Worm (Caenorhabditis elegans) whole organism, young adult: ENCODE data around the gene T19C4.24.
A peak's percentile ranks its signal among the peaks of the same experiment; 100 is the strongest.

Experiments used
- B0035.1 ChIP-seq: sonication (generic microtip); optimal IDR thresholded peaks from 2 replicates; lab custom pipeline; 2016; ENCODE audit warnings: missing genetic modification characterization, mild to moderate bottlenecking, missing compliant biosample characterization, missing genotype, missing genetic modification reagents
- B0261.1 ChIP-seq: sonication (generic microtip); optimal IDR thresholded peaks from 2 replicates; lab custom pipeline; 2016; ENCODE audit warnings: mild to moderate bottlenecking, missing genetic modification characterization, moderate library complexity, missing compliant biosample characterization
- D2030.7 ChIP-seq: fragments of 200-800 bp; sonication (Bioruptor generic); IDR thresholded peaks from 2 replicates; pipeline ENCODE4 v1.3.6; 2022; ENCODE audit warnings: missing genetic modification reagents, missing genetic modification characterization, missing compliant biosample characterization
- F33H1.4 ChIP-seq: fragments of 200-800 bp; sonication (Bioruptor generic); IDR thresholded peaks from 2 replicates; pipeline ENCODE4 v1.3.6; 2022; ENCODE audit warnings: missing genetic modification reagents, missing genetic modification characterization, missing compliant biosample characterization
- F39B2.1 ChIP-seq: fragments of 200-800 bp; sonication (Bioruptor generic); IDR thresholded peaks from 2 replicates; pipeline ENCODE4 v1.3.6; 2022; ENCODE audit warnings: missing genetic modification reagents, missing genetic modification characterization, missing compliant biosample characterization
- F49E8.2 ChIP-seq: sonication (generic microtip); optimal IDR thresholded peaks from 3 replicates; lab custom pipeline; 2017; ENCODE audit warnings: missing genetic modification characterization, mild to moderate bottlenecking, missing compliant biosample characterization, antibody characterized with exemption, moderate library complexity; ENCODE audit not compliant: insufficient read depth
- K11D2.4 ChIP-seq: fragments of 200-800 bp; sonication (Bioruptor generic); IDR thresholded peaks from 2 replicates; pipeline ENCODE4 v1.3.6; 2022; ENCODE audit warnings: missing genetic modification reagents, missing genetic modification characterization, missing compliant biosample characterization
- Y53G8AR.9 ChIP-seq: fragments of 200-800 bp; sonication (Bioruptor generic); conservative IDR thresholded peaks from 2 replicates; pipeline ENCODE4 v1.3.6; 2022; ENCODE audit warnings: missing genetic modification reagents, missing genetic modification characterization, missing compliant biosample characterization
- Y56A3A.18 ChIP-seq: fragments of 200-800 bp; sonication (Bioruptor generic); IDR thresholded peaks from 2 replicates; pipeline ENCODE4 v1.3.6; 2022; ENCODE audit warnings: missing genetic modification reagents, missing genetic modification characterization, missing compliant biosample characterization
- Y95B8A.8 ChIP-seq: fragments of 200-800 bp; sonication (Bioruptor generic); IDR thresholded peaks from 2 replicates; pipeline ENCODE4 v1.3.6; 2022; ENCODE audit warnings: missing genetic modification reagents, missing genetic modification characterization, missing compliant biosample characterization
- attf-5 ChIP-seq: fragments of 200-800 bp; sonication (Bioruptor generic); optimal IDR thresholded peaks from 2 replicates; lab custom pipeline; 2018; ENCODE audit warnings: mild to moderate bottlenecking, missing genetic modification characterization, missing compliant biosample characterization
- bed-1 ChIP-seq: fragments of 200-800 bp; sonication (Bioruptor generic); IDR thresholded peaks from 2 replicates; pipeline ENCODE4 v1.3.6; 2022; ENCODE audit warnings: missing genetic modification reagents, missing genetic modification characterization, missing compliant biosample characterization
- cebp-1 ChIP-seq, 2 experiments: fragments of 200-800 bp in 1 of 2; sonication (Bioruptor generic) in 1 of 2; sonication (generic microtip) in 1 of 2; IDR thresholded peaks in 1 of 2; optimal IDR thresholded peaks in 1 of 2; 2 replicates each; pipeline versions ENCODE4 v1.3.6 to Lab custom; 2017 to 2022; ENCODE audit warnings: missing compliant biosample characterization in 2 of 2, missing genetic modification characterization in 2 of 2, mild to moderate bottlenecking in 1 of 2, missing genetic modification reagents in 1 of 2, moderate library complexity in 1 of 2
- ceh-100 ChIP-seq: fragments of 200-800 bp; sonication (Bioruptor generic); IDR thresholded peaks from 2 replicates; pipeline ENCODE4 v1.3.6; 2022; ENCODE audit warnings: missing genetic modification reagents, missing genetic modification characterization, missing compliant biosample characterization
- chd-7 ChIP-seq: sonication (generic microtip); optimal IDR thresholded peaks from 2 replicates; lab custom pipeline; 2016; ENCODE audit warnings: mild to moderate bottlenecking, missing genetic modification characterization, moderate library complexity, missing compliant biosample characterization
- die-1 ChIP-seq: sonication (generic microtip); optimal IDR thresholded peaks from 2 replicates; lab custom pipeline; 2016; ENCODE audit warnings: missing genotype, mild to moderate bottlenecking, missing genetic modification characterization, missing compliant biosample characterization
- dox-1 ChIP-seq: fragments of 200-800 bp; sonication (Bioruptor generic); IDR thresholded peaks from 2 replicates; pipeline ENCODE4 v1.3.6; 2022; ENCODE audit warnings: missing genetic modification reagents, missing genetic modification characterization, missing compliant biosample characterization
- egrh-3 ChIP-seq: fragments of 200-800 bp; sonication (Bioruptor generic); IDR thresholded peaks from 2 replicates; pipeline ENCODE4 v1.3.6; 2022; ENCODE audit warnings: missing genetic modification reagents, missing genetic modification characterization, missing compliant biosample characterization
- him-1 ChIP-seq: sonication (generic microtip); optimal IDR thresholded peaks from 2 replicates; lab custom pipeline; 2016; ENCODE audit warnings: missing genotype, missing genetic modification reagents, missing genetic modification characterization, missing compliant biosample characterization
- hlh-26 ChIP-seq: fragments of 200-800 bp; sonication (Bioruptor generic); conservative IDR thresholded peaks from 2 replicates; pipeline ENCODE4 v1.3.6; 2022; ENCODE audit warnings: missing genetic modification reagents, missing genetic modification characterization, missing compliant biosample characterization
- hmg-1.2 ChIP-seq: fragments of 200-800 bp; sonication (Bioruptor generic); IDR thresholded peaks from 2 replicates; pipeline ENCODE4 v1.3.6; 2022; ENCODE audit warnings: missing genetic modification reagents, missing genetic modification characterization, missing compliant biosample characterization
- hmg-20 ChIP-seq: fragments of 200-800 bp; sonication (Bioruptor generic); IDR thresholded peaks from 2 replicates; pipeline ENCODE4 v1.3.6; 2022; ENCODE audit warnings: missing genetic modification reagents, missing genetic modification characterization, missing compliant biosample characterization
- lin-26 ChIP-seq: fragments of 200-800 bp; sonication (Bioruptor generic); IDR thresholded peaks from 2 replicates; pipeline ENCODE4 v1.3.6; 2022; ENCODE audit warnings: missing genetic modification reagents, missing genetic modification characterization, missing compliant biosample characterization
- lin-40 ChIP-seq: sonication (generic microtip); optimal IDR thresholded peaks from 2 replicates; lab custom pipeline; 2016; ENCODE audit warnings: missing genetic modification characterization, mild to moderate bottlenecking, missing compliant biosample characterization, missing genotype, missing genetic modification reagents
- lin-54 ChIP-seq: fragments of 200-800 bp; sonication (Bioruptor generic); optimal IDR thresholded peaks from 2 replicates; lab custom pipeline; 2018; ENCODE audit warnings: mild to moderate bottlenecking, missing genetic modification characterization, missing compliant biosample characterization
- lsl-1 ChIP-seq: fragments of 200-800 bp; sonication (Bioruptor generic); optimal IDR thresholded peaks from 2 replicates; lab custom pipeline; 2018; ENCODE audit warnings: mild to moderate bottlenecking, missing genetic modification characterization, moderate library complexity, missing compliant biosample characterization
- mcd-1 ChIP-seq: fragments of 200-800 bp; sonication (Bioruptor generic); IDR thresholded peaks from 2 replicates; pipeline ENCODE4 v1.3.6; 2022; ENCODE audit warnings: missing genetic modification reagents, missing genetic modification characterization, missing compliant biosample characterization
- mes-4 ChIP-seq: sonication (generic microtip); optimal IDR thresholded peaks from 2 replicates; lab custom pipeline; 2016; ENCODE audit warnings: missing genotype, missing genetic modification characterization, missing compliant biosample characterization
- nfya-2 ChIP-seq: fragments of 200-800 bp; sonication (Bioruptor generic); IDR thresholded peaks from 2 replicates; pipeline ENCODE4 v1.3.6; 2022; ENCODE audit warnings: missing genetic modification reagents, missing genetic modification characterization, missing compliant biosample characterization
- pbrm-1 ChIP-seq: fragments of 200-800 bp; sonication (Bioruptor generic); IDR thresholded peaks from 2 replicates; pipeline ENCODE4 v1.3.6; 2022; ENCODE audit warnings: missing genetic modification reagents, missing genetic modification characterization, missing compliant biosample characterization
- rcor-1 ChIP-seq: fragments of 200-800 bp; sonication (Bioruptor generic); IDR thresholded peaks from 2 replicates; pipeline ENCODE4 v1.3.6; 2022; ENCODE audit warnings: missing genetic modification reagents, missing genetic modification characterization, missing compliant biosample characterization
- repo-1 ChIP-seq: sonication (generic microtip); optimal IDR thresholded peaks from 2 replicates; lab custom pipeline; 2017; ENCODE audit warnings: mild to moderate bottlenecking, missing genetic modification characterization, missing compliant biosample characterization
- rpc-1 ChIP-seq, 2 experiments: fragments of 150-350 bp in 1 of 2; sonication (generic microtip) in 1 of 2; optimal IDR thresholded peaks; 2 replicates each; lab custom pipeline; 2014 to 2018; ENCODE audit warnings: missing biosample characterization in 1 of 2, missing genetic modification characterization in 1 of 2, missing genetic modification reagents in 1 of 2, missing genotype in 1 of 2
- snpc-1.1 ChIP-seq: sonication (generic microtip); optimal IDR thresholded peaks from 2 replicates; lab custom pipeline; 2017; ENCODE audit warnings: missing genetic modification characterization, mild to moderate bottlenecking, missing compliant biosample characterization, antibody characterized with exemption, moderate library complexity, missing genotype, missing genetic modification reagents; ENCODE audit not compliant: insufficient read depth
- sptf-2 ChIP-seq: fragments of 200-800 bp; sonication (Bioruptor generic); optimal IDR thresholded peaks from 2 replicates; lab custom pipeline; 2018; ENCODE audit warnings: mild to moderate bottlenecking, missing genetic modification characterization, missing compliant biosample characterization
- tbp1 ChIP-seq: fragments of 200-800 bp; sonication (Bioruptor generic); optimal IDR thresholded peaks from 2 replicates; lab custom pipeline; 2018; ENCODE audit warnings: mild to moderate bottlenecking, missing genetic modification characterization, missing compliant biosample characterization
- tlf-1 ChIP-seq: fragments of 200-800 bp; sonication (Bioruptor generic); optimal IDR thresholded peaks from 2 replicates; lab custom pipeline; 2018; ENCODE audit warnings: mild to moderate bottlenecking, missing genetic modification characterization, missing compliant biosample characterization
- unc-62 ChIP-seq: fragments of 150-350 bp; optimal IDR thresholded peaks from 2 replicates; lab custom pipeline; 2014; ENCODE audit warnings: missing biosample characterization, missing genetic modification reagents, missing genetic modification characterization
- xnd-1 ChIP-seq: sonication (generic microtip); optimal IDR thresholded peaks from 2 replicates; lab custom pipeline; 2016; ENCODE audit warnings: missing genotype, missing genetic modification reagents, missing genetic modification characterization, missing compliant biosample characterization
- zfh-2 ChIP-seq: fragments of 200-800 bp; sonication (Bioruptor generic); conservative IDR thresholded peaks from 2 replicates; pipeline ENCODE4 v1.3.6; 2022; ENCODE audit warnings: missing genetic modification reagents, missing genetic modification characterization, missing compliant biosample characterization
- zim-3 ChIP-seq: sonication (generic microtip); optimal IDR thresholded peaks from 2 replicates; lab custom pipeline; 2017; ENCODE audit warnings: mild to moderate bottlenecking, missing genetic modification characterization, moderate library complexity, missing compliant biosample characterization
- ztf-18 ChIP-seq: sonication (generic microtip); optimal IDR thresholded peaks from 2 replicates; lab custom pipeline; 2016; ENCODE audit warnings: missing genotype, mild to moderate bottlenecking, missing genetic modification characterization, missing compliant biosample characterization

The T19C4.24 gene

DNA sequence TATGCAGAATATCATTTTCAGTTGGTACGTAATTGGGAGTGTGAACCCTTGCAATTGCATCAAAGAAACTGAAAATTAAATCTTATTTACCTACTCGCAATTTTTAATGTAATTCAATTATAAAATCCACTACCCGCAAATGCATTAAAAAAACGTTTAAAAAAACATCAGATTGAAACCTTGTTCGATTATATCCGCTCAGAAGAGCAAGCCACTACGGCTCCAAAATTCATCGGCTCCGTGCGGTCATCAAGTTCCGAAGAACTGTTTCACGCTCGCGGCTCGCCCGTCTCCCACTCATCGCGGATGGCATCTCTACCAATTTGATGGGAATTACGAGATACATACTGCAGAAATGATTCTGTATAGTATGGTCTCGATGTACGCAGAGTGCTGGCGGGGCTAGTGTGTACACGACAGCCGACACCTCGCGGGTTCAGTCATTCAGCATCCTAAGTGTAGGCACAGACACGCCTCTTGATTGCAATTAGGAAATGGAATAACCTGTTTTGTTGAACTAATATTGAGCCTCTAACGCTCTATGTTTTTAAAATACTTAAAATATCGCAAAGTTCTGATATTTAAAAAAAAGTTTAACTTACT is 28.6 kb upstream of the T19C4.24 start (continued):
- TF ChIP-seq F33H1.4 (GFP tag; lab: Robert Waterston, UW) (peak; percentile 43), xnd-1 (peak; percentile 12), repo-1 (tag; lab: Kevin White, UChicago) (peak; percentile 8), egrh-3 (GFP tag; lab: Robert Waterston, UW) (0 out of 2 replicates have a peak, but pooled peaks have one; percentile 15), snpc-1.1 (tag; lab: Kevin White, UChicago) (peak; percentile 96), Y95B8A.8 (GFP tag; lab: Robert Waterston, UW) (0 out of 2 replicates have a peak, but pooled peaks have one; percentile 44), ztf-18 (peak; percentile 16), mes-4 (peak; percentile 22), lsl-1 (GFP tag; lab: Kevin White, UChicago) (peak; percentile 64), lin-54 (GFP tag; lab: Kevin White, UChicago) (peak; percentile 56), Y53G8AR.9 (GFP tag; lab: Robert Waterston, UW) (0 out of 2 replicates have a peak, but pooled peaks have one; percentile 81), tlf-1 (GFP tag; lab: Kevin White, UChicago) (peak; percentile 6), D2030.7 (GFP tag; lab: Robert Waterston, UW) (peak; percentile 93), F49E8.2 (peak; percentile 73), F39B2.1 (GFP tag; lab: Robert Waterston, UW) (peak; percentile 86; the same call in 1 of the 2 replicates), mcd-1 (peak; percentile 65), hmg-1.2 (GFP tag; lab: Robert Waterston, UW) (peak; percentile 88), nfya-2 (0 out of 2 replicates have a peak, but pooled peaks have one; percentile 53), dox-1 (GFP tag; lab: Robert Waterston, UW) (peak; percentile 92), B0261.1 (peak; percentile 26), ceh-100 (GFP tag; lab: Robert Waterston, UW) (peak; percentile 44; the same call in 1 of the 2 replicates)

DNA sequence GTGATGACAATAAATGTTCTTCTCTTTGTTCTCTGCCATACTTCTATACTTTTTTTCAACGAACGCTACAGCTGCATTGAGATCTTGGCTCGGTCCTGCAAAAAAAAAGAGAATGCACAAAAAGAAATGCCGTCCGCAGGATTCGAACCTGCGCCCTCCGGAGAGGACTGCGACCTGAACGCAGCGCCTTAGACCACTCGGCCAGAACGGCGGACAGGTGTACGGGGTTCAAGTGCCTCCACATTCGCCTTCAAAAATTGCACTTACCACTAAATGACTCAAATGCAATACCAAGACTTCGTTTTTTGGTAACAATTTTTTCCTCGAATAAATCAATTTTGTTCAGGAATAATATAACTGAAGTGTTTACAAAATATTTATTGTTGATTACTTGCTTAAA is 27.9 kb upstream of the T19C4.24 start:
- TF ChIP-seq hlh-26 (GFP tag; lab: Robert Waterston, UW) (no peak), zfh-2 (GFP tag; lab: Robert Waterston, UW) (peak; percentile 79), tlf-1 (GFP tag; lab: Kevin White, UChicago) (peak; percentile 4), Y53G8AR.9 (GFP tag; lab: Robert Waterston, UW) (0 out of 2 replicates have a peak, but pooled peaks have one; percentile 30), Y56A3A.18 (GFP tag; lab: Robert Waterston, UW) (peak; percentile 66; the same call in 1 of the 2 replicates), lin-40 (tag; lab: Kevin White, UChicago) (peak; percentile 15), rcor-1 (GFP tag; lab: Robert Waterston, UW) (0 out of 2 replicates have a peak, but pooled peaks have one; percentile 37), rpc-1 (optimal IDR thresholded peaks at IDR 0.05; lab: Kevin White, UChicago) (peak; percentile 36), rpc-1 (tag; optimal IDR thresholded peaks at IDR 0.05; lab: Kevin White, UChicago) (peak; percentile 60), D2030.7 (GFP tag; lab: Robert Waterston, UW) (peak; percentile 15; the same call in 1 of the 2 replicates), chd-7 (peak; percentile 53), die-1 (tag; lab: Kevin White, UChicago) (peak; percentile 7), hmg-20 (GFP tag; lab: Robert Waterston, UW) (peak; percentile 57), pbrm-1 (GFP tag; lab: Robert Waterston, UW) (peak; percentile 51; the same call in 1 of the 2 replicates), bed-1 (GFP tag; lab: Robert Waterston, UW) (no peak), B0261.1 (peak; percentile 74), cebp-1 (GFP tag; IDR thresholded peaks at IDR 0.05; lab: Robert Waterston, UW) (no peak), cebp-1 (tag; optimal IDR thresholded peaks at IDR 0.05; lab: Kevin White, UChicago) (peak; percentile 24), hmg-1.2 (GFP tag; lab: Robert Waterston, UW) (peak; percentile 51), repo-1 (tag; lab: Kevin White, UChicago) (peak; percentile 34), tbp1 (GFP tag; lab: Kevin White, UChicago) (peak; percentile 93), unc-62 (GFP tag; lab: Kevin White, UChicago) (no peak), sptf-2 (no peak), B0035.1 (tag; lab: Kevin White, UChicago) (no peak), snpc-1.1 (tag; lab: Kevin White, UChicago) (peak; percentile 92), attf-5 (peak; percentile 18), zim-3 (no peak), lin-26 (GFP tag; lab: Robert Waterston, UW) (peak; percentile 23; the same call in 1 of the 2 replicates), mcd-1 (peak; percentile 49; the same call in 1 of the 2 replicates), K11D2.4 (GFP tag; lab: Robert Waterston, UW) (0 out of 2 replicates have a peak, but pooled peaks have one; percentile 32), dox-1 (GFP tag; lab: Robert Waterston, UW) (peak; percentile 50; the same call in 1 of the 2 replicates), him-1 (tag; lab: Kevin White, UChicago) (peak; percentile 69)
